Worm (Caenorhabditis elegans) whole organism, early embryonic: ENCODE measurements around the gene C45G9.6.

Experiments
- B0310.2 ChIP-seq: sonication (generic microtip); optimal IDR thresholded peaks from 2 replicates; lab custom pipeline; 2016; ENCODE audit warnings: mild to moderate bottlenecking, missing genetic modification characterization, missing compliant biosample characterization
- F13C5.2 ChIP-seq: sonication (generic microtip); optimal IDR thresholded peaks from 2 replicates; lab custom pipeline; 2017; ENCODE audit warnings: mild to moderate bottlenecking, missing genetic modification characterization, inconsistent platforms, missing compliant biosample characterization
- aly-1 ChIP-seq: sonication (generic microtip); optimal IDR thresholded peaks from 2 replicates; lab custom pipeline; 2016; ENCODE audit warnings: missing genetic modification characterization, missing compliant biosample characterization
- ama-1 ChIP-seq: fragments of 150-350 bp; optimal IDR thresholded peaks from 2 replicates; lab custom pipeline; 2014
- ceh-13 ChIP-seq: fragments of 200-800 bp; sonication (Bioruptor generic); optimal IDR thresholded peaks from 2 replicates; lab custom pipeline; 2018; ENCODE audit warnings: mild to moderate bottlenecking, missing genetic modification characterization, missing compliant biosample characterization
- ceh-36 ChIP-seq: sonication (generic microtip); optimal IDR thresholded peaks from 2 replicates; lab custom pipeline; 2016; ENCODE audit warnings: missing genetic modification characterization, inconsistent platforms, missing compliant biosample characterization
- ets-7 ChIP-seq: sonication (generic microtip); optimal IDR thresholded peaks from 2 replicates; lab custom pipeline; 2016; ENCODE audit warnings: missing genotype, missing genetic modification characterization, missing compliant biosample characterization
- flt-1 ChIP-seq: fragments of 200-800 bp; sonication (Bioruptor generic); IDR thresholded peaks from 2 replicates; pipeline ENCODE4 v1.3.6; 2022; ENCODE audit warnings: missing genetic modification characterization, missing compliant biosample characterization
- hmbx-1 ChIP-seq: sonication (generic microtip); optimal IDR thresholded peaks from 2 replicates; lab custom pipeline; 2016; ENCODE audit warnings: mild to moderate bottlenecking, missing genetic modification characterization, missing compliant biosample characterization
- hmg-4 ChIP-seq: fragments of 200-800 bp; sonication (Bioruptor generic); optimal IDR thresholded peaks from 2 replicates; lab custom pipeline; 2018; ENCODE audit warnings: mild to moderate bottlenecking, missing genetic modification characterization, missing compliant biosample characterization
- hnd-1 ChIP-seq: sonication (generic microtip); optimal IDR thresholded peaks from 2 replicates; lab custom pipeline; 2016; ENCODE audit warnings: missing genetic modification characterization, missing compliant biosample characterization
- pes-1 ChIP-seq: fragments of 200-800 bp; sonication (Bioruptor generic); IDR thresholded peaks from 2 replicates; pipeline ENCODE4 v1.3.6; 2022; ENCODE audit warnings: missing genetic modification reagents, missing genetic modification characterization, missing compliant biosample characterization
- scrt-1 ChIP-seq: fragments of 200-800 bp; sonication (Bioruptor generic); IDR thresholded peaks from 2 replicates; pipeline ENCODE4 v1.3.6; 2022; ENCODE audit warnings: missing genetic modification characterization, missing compliant biosample characterization
- sea-1 ChIP-seq: fragments of 200-800 bp; sonication (Bioruptor generic); conservative IDR thresholded peaks from 2 replicates; pipeline ENCODE4 v1.3.6; 2022; ENCODE audit warnings: missing genetic modification characterization, missing compliant biosample characterization
- tbx-11 ChIP-seq: fragments of 200-800 bp; sonication (Bioruptor generic); IDR thresholded peaks from 2 replicates; pipeline ENCODE4 v1.3.6; 2022; ENCODE audit warnings: missing genetic modification characterization, missing compliant biosample characterization
- tbx-37 ChIP-seq: fragments of 200-800 bp; sonication (Bioruptor generic); conservative IDR thresholded peaks from 2 replicates; pipeline ENCODE4 v1.3.6; 2022; ENCODE audit warnings: missing genetic modification reagents, missing genetic modification characterization, missing compliant biosample characterization
- tra-4 ChIP-seq: sonication (generic microtip); optimal IDR thresholded peaks from 2 replicates; lab custom pipeline; 2017; ENCODE audit warnings: missing genetic modification characterization, missing compliant biosample characterization

The C45G9.6 gene

ce11 chrIII:5030629-5031028 lies 5.6 kb upstream of the C45G9.6 start, which contains the start of gene klp-6:
klp-6 (plus strand) TSS chrIII:5030929.
- TF ChIP-seq hmg-4 (GFP tag; lab: Kevin White, UChicago): no peak
- no peak for TF ChIP-seq tbx-11
- TF ChIP-seq ets-7 (tag; lab: Kevin White, UChicago): no peak
- TF ChIP-seq F13C5.2 (tag; lab: Kevin White, UChicago): no peak
- TF ChIP-seq tra-4 (tag; lab: Kevin White, UChicago): no peak
- TF ChIP-seq sea-1 (GFP tag; lab: Robert Waterston, UW): no peak
- TF ChIP-seq pes-1 (GFP tag; lab: Robert Waterston, UW): no peak
- TF ChIP-seq aly-1 (tag; lab: Kevin White, UChicago): no peak
- TF ChIP-seq ceh-13 (GFP tag; lab: Kevin White, UChicago): no peak
- no peak for TF ChIP-seq scrt-1 (GFP tag; lab: Robert Waterston, UW)
- no peak for TF ChIP-seq tbx-37 (GFP tag; lab: Robert Waterston, UW)
- no peak for TF ChIP-seq ama-1 (lab: Kevin White, UChicago)
- TF ChIP-seq hnd-1 (tag; lab: Kevin White, UChicago): no peak
- no peak for TF ChIP-seq B0310.2 (tag; lab: Kevin White, UChicago)
- no peak for TF ChIP-seq flt-1 (GFP tag; lab: Robert Waterston, UW)
- no peak for TF ChIP-seq ceh-36 (tag; lab: Kevin White, UChicago)
- TF ChIP-seq hmbx-1 (tag; lab: Kevin White, UChicago): no peak

DNA sequence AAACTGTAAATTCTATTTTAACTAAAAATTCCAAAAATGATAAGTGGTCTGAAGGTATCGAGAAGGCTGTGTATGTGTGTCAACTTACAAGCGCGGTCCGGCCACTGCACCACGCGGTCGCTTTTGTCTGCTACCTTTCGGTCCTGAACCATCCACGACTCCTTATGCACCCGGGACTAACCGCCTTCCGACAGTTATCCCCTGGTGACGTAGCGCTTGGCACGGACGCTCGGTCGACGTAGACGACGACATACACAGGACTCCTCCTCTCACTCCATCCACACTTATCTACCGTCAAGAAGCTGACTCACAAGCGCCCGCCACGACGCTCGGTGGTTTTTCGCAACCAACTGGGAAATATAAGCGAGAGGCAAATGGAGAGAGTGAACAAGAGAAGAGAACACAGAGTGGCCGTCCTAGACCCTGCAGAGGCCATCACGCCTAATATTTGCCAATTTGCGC lies 4.9 kb upstream of the C45G9.6 start:
- TF ChIP-seq tra-4 (tag; lab: Kevin White, UChicago) (peak; percentile 83), F13C5.2 (tag; lab: Kevin White, UChicago) (peak; percentile 91), ceh-13 (GFP tag; lab: Kevin White, UChicago) (peak; percentile 81), tbx-11 (peak; percentile 90), ets-7 (tag; lab: Kevin White, UChicago) (peak; percentile 85), aly-1 (tag; lab: Kevin White, UChicago) (peak; percentile 97), hnd-1 (tag; lab: Kevin White, UChicago) (peak; percentile 65), tbx-37 (GFP tag; lab: Robert Waterston, UW) (peak; percentile 90), sea-1 (GFP tag; lab: Robert Waterston, UW) (peak; percentile 87), hmg-4 (GFP tag; lab: Kevin White, UChicago) (peak; percentile 97), B0310.2 (tag; lab: Kevin White, UChicago) (peak; percentile 80), hmbx-1 (tag; lab: Kevin White, UChicago) (peak; percentile 69), scrt-1 (GFP tag; lab: Robert Waterston, UW) (peak; percentile 88), ceh-36 (tag; lab: Kevin White, UChicago) (peak; percentile 82), pes-1 (GFP tag; lab: Robert Waterston, UW) (peak; percentile 90), flt-1 (GFP tag; lab: Robert Waterston, UW) (peak; percentile 82)

ce11 chrIII:5042112-5042511 lies 5.9 kb downstream of the C45G9.6 start, which contains the start of gene nlp-43:
nlp-43 (plus strand) TSS chrIII:5042412.
- no peak for TF ChIP-seq hmg-4 (GFP tag; lab: Kevin White, UChicago)
- TF ChIP-seq hnd-1 (tag; lab: Kevin White, UChicago): no peak
- no peak for TF ChIP-seq ceh-36 (tag; lab: Kevin White, UChicago)
- TF ChIP-seq pes-1 (GFP tag; lab: Robert Waterston, UW): no peak
- TF ChIP-seq tbx-11: no peak
- no peak for TF ChIP-seq scrt-1 (GFP tag; lab: Robert Waterston, UW)
- no peak for TF ChIP-seq ceh-13 (GFP tag; lab: Kevin White, UChicago)
- no peak for TF ChIP-seq sea-1 (GFP tag; lab: Robert Waterston, UW)
- no peak for TF ChIP-seq tra-4 (tag; lab: Kevin White, UChicago)
- no peak for TF ChIP-seq ets-7 (tag; lab: Kevin White, UChicago)
- no peak for TF ChIP-seq F13C5.2 (tag; lab: Kevin White, UChicago)
- TF ChIP-seq ama-1 (lab: Kevin White, UChicago): no peak
- TF ChIP-seq aly-1 (tag; lab: Kevin White, UChicago): no peak
- TF ChIP-seq B0310.2 (tag; lab: Kevin White, UChicago): no peak
- no peak for TF ChIP-seq hmbx-1 (tag; lab: Kevin White, UChicago)

DNA sequence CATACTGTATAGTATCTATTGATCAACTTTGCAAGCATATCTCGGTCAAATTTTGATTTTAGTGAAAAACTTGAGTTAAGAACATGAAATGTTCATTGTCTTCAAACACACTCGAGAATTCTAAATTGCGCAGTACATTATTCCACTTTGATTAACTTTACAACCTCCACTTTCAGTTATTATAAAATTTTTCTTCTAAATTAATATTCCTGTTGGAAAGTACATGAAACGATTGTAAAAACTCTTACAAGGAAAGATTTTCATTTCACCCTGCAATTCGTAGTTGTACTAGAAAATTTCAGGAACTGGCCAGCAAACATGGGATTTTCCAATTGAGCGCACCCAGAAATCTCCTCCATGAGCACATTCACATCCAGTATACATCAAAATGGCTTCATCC lies 8.5 kb downstream of the C45G9.6 start, which contains the start of gene C45G9.14:
C45G9.14 (plus strand) TSS at position 301 of the 400 bp plus-strand sequence.
- TF ChIP-seq tbx-11: no peak

DNA sequence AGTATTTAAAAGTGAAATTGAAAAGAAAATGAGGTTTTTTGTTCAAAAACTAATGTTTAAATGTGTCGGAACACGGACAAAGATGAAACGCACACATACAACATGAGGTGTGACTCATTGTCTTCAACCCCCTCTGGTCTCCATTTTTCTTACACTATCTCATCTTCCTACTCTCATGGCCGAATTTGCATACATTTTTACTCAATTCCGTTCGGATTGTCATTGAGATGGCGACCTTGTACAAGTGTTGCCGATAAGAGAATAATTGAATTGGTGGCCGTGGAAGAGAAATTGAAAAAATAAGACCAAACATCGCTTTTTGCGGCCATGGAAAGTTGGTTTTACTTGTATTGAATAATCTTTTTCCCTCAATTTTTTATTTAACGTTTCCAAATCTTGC lies 10.9 kb downstream of the C45G9.6 start, which contains the start of gene txbp-3:
txbp-3 (minus strand) TSS at position 285 of the 400 bp plus-strand sequence.
- TF ChIP-seq scrt-1 (GFP tag; lab: Robert Waterston, UW): no peak
- TF ChIP-seq F13C5.2 (tag; lab: Kevin White, UChicago): no peak
- TF ChIP-seq tbx-11: no peak
- TF ChIP-seq pes-1 (GFP tag; lab: Robert Waterston, UW): no peak
- no peak for TF ChIP-seq hmbx-1 (tag; lab: Kevin White, UChicago)
- TF ChIP-seq ceh-13 (GFP tag; lab: Kevin White, UChicago): no peak
- no peak for TF ChIP-seq tbx-37 (GFP tag; lab: Robert Waterston, UW)

ce11 chrIII:5047740-5048139 lies 11.5 kb downstream of the C45G9.6 start, which contains the start of gene C45G9.5:
C45G9.5 (plus strand) TSS chrIII:5048117.
- TF ChIP-seq ama-1 (lab: Kevin White, UChicago): no peak
- TF ChIP-seq ceh-13 (GFP tag; lab: Kevin White, UChicago): no peak
- TF ChIP-seq B0310.2 (tag; lab: Kevin White, UChicago): no peak
- TF ChIP-seq hmg-4 (GFP tag; lab: Kevin White, UChicago): no peak
- no peak for TF ChIP-seq scrt-1 (GFP tag; lab: Robert Waterston, UW)

DNA sequence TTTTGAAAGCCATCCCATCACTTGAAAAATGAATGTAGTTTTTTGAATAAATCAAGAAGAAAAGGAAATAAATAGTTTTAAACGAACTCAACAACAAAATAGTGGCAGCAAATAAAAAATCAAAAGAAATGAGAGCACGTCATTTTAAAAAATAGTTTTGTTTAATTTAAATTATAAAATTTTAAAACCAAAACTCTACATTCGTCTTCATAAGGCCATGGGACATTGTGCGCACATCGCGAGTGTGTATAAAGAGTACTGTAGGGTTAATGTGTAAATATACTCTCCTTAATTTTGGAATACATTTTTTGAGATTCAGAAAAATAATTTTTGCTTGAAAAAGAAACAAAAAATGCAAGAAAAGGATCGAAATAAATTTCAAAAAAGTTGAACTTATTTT lies 15.7 kb downstream of the C45G9.6 start, which contains the start of gene C45G9.15:
C45G9.15 (minus strand) TSS at position 101 of the 400 bp plus-strand sequence.
- TF ChIP-seq hmbx-1 (tag; lab: Kevin White, UChicago) (no peak), flt-1 (GFP tag; lab: Robert Waterston, UW) (no peak), ama-1 (lab: Kevin White, UChicago) (no peak), tra-4 (tag; lab: Kevin White, UChicago) (no peak), hnd-1 (tag; lab: Kevin White, UChicago) (no peak), ceh-36 (tag; lab: Kevin White, UChicago) (no peak), B0310.2 (tag; lab: Kevin White, UChicago) (no peak), tbx-37 (GFP tag; lab: Robert Waterston, UW) (no peak), aly-1 (tag; lab: Kevin White, UChicago) (no peak), ceh-13 (GFP tag; lab: Kevin White, UChicago) (no peak), sea-1 (GFP tag; lab: Robert Waterston, UW) (no peak), ets-7 (tag; lab: Kevin White, UChicago) (no peak), F13C5.2 (tag; lab: Kevin White, UChicago) (no peak), hmg-4 (GFP tag; lab: Kevin White, UChicago) (no peak)
